Worm (Caenorhabditis elegans): ENCODE data around the gene rib-1.
A peak's percentile ranks its signal among the peaks of the same experiment; 100 is the strongest.

The rib-1 gene

DNA sequence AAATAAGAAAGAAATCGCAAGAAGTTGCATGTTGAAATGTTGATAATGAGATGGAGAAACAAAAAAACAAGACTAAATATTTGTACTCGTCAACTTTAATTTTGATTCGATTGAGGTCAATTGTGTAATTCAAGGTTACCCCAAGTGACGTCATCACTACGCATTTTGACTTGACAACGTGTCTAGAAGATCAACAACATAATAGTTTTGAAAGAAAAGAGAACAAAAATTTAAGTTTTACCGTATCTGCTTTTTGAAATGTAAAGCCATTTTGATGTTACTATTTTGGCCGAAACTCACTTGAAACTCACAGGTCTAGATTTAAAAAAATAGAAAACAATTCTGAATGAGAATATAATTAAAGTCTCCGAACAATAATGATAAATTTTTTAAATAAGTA lies 42.3 kb downstream of the rib-1 start, which contains the start of gene dsl-5:
Gene dsl-5 (minus strand): TSS at position 101 of the 400 bp plus-strand sequence.
- TF ChIP-seq nhr-25 (tag; optimal IDR thresholded peaks at IDR 0.05) (peak; percentile 12), elt-2 (tag; optimal IDR thresholded peaks at IDR 0.05) (no peak)

- TF ChIP-seq pha-4 (tag; optimal IDR thresholded peaks at IDR 0.05) (peak; percentile 36), ceh-28 (tag; optimal IDR thresholded peaks at IDR 0.05) (no peak)
These were observed 43.7 kb downstream of the rib-1 start for ce11 chrIV:11622336-11622735.

DNA sequence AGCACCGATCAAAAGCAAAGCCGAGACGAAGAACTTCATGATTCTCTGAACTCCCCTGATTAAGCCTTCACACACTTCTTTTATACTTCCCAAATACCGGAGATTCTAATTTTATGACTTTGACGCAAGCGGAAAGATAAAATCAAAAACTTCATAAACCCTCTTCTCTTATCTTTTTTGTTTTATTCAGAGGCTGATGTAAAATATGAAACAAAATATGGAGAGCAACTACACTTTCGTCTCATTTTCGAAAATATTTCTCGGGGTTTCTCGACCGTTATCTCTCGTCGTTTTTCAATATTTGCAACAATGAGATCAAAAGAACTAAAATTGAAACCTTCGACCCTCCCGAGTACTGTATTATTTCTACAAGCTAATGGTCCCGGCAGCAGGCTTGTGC lies 44.5 kb downstream of the rib-1 start, which contains the start of gene lys-4:
Gene lys-4 (minus strand): TSS at position 115 of the 400 bp plus-strand sequence.
- TF ChIP-seq elt-2 (tag; optimal IDR thresholded peaks at IDR 0.05) = peak; percentile 82
- peak; percentile 75 for TF ChIP-seq pqm-1 (tag; optimal IDR thresholded peaks at IDR 0.05)
- TF ChIP-seq R02D3.7 (tag; optimal IDR thresholded peaks at IDR 0.05) = no peak

ce11 chrIV:11623759-11624287 lies 45.2 kb downstream of the rib-1 start:
- TF ChIP-seq pha-4 (tag; optimal IDR thresholded peaks at IDR 0.05) (peak; percentile 13), elt-2 (tag; optimal IDR thresholded peaks at IDR 0.05) (peak; percentile 77), unc-39 (tag; optimal IDR thresholded peaks at IDR 0.05) (no peak), elt-3 (tag; optimal IDR thresholded peaks at IDR 0.05) (no peak), jun-1 (tag; optimal IDR thresholded peaks at IDR 0.05) (no peak), snpc-4 (tag; optimal IDR thresholded peaks at IDR 0.05) (no peak), ztf-11 (tag; optimal IDR thresholded peaks at IDR 0.05) (no peak), pqm-1 (tag; optimal IDR thresholded peaks at IDR 0.05) (peak; percentile 74), ama-1 (optimal IDR thresholded peaks at IDR 0.05) (no peak)

- peak; percentile 7 for TF ChIP-seq elt-2 (tag; optimal IDR thresholded peaks at IDR 0.05)
- no peak for TF ChIP-seq nhr-23 (tag; optimal IDR thresholded peaks at IDR 0.05)
- TF ChIP-seq lsy-12 (tag; optimal IDR thresholded peaks at IDR 0.05) = no peak
These were observed 46.9 kb downstream of the rib-1 start, which contains the start of gene lys-5 for ce11 chrIV:11625482-11625881. TSS of gene lys-5 (minus strand) at chrIV:11625582.

DNA sequence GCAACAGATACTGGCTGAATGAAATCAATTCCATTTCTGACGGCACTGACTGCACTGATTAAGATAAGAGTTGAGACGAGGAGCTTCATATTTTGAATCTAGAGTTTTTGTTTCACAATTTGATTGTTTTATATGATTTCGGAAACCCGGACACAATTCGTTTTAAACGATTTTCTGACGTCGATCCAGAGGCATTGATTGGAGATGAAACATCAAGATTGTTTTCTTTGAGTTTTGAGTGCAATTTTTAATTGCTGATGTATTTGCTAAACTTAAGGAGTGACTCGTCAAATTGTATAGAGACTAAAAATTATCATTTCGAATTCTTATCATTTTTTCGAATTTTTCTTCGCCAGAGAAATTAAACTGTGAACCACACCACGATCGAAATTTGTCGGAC lies 49.3 kb downstream of the rib-1 start, which contains the start of gene lys-6:
Gene lys-6 (minus strand): TSS at position 101 of the 400 bp plus-strand sequence.
- TF ChIP-seq elt-2 (tag; optimal IDR thresholded peaks at IDR 0.05) (peak; percentile 7), ZK546.5 (tag; optimal IDR thresholded peaks at IDR 0.05) (no peak), pqm-1 (tag; optimal IDR thresholded peaks at IDR 0.05) (peak; percentile 29), nhr-237 (tag; optimal IDR thresholded peaks at IDR 0.05) (no peak), snpc-4 (tag; optimal IDR thresholded peaks at IDR 0.05) (no peak)

DNA sequence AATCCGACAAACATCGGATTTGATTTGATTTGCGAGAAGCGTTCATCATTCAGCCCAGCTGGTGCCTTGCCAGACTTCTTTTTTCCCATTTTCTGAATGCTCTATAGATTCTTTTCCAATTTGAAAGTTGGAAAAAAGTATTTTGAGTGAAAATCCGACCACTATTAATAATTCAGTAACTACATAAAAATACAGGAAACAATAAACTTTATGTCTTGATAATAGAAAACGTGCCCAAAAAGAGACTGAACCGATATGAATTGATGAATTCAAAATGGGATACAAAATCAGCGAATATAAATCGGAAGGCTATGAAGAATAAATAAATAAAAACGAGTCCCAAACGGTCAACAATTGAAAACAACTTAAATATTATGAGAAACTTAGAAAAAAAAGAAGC lies 53.2 kb downstream of the rib-1 start, which contains the start of gene F58B3.4:
Gene F58B3.4 (minus strand): TSS at position 101 of the 400 bp plus-strand sequence.
- TF ChIP-seq unc-39 (tag; optimal IDR thresholded peaks at IDR 0.05) (no peak), ztf-4 (tag; optimal IDR thresholded peaks at IDR 0.05) (no peak), nhr-67 (tag; optimal IDR thresholded peaks at IDR 0.05) (no peak), hmg-11 (tag; optimal IDR thresholded peaks at IDR 0.05) (no peak)

Data from whole organism, L3 larva.